Worm (Caenorhabditis elegans) whole organism, early embryonic: Measurements from ENCODE around the gene molo-1.

Experiments
- B0310.2 ChIP-seq: sonication (generic microtip); optimal IDR thresholded peaks from 2 replicates; lab custom pipeline; 2016; ENCODE audit warnings: mild to moderate bottlenecking, missing genetic modification characterization, missing compliant biosample characterization
- F13C5.2 ChIP-seq: sonication (generic microtip); optimal IDR thresholded peaks from 2 replicates; lab custom pipeline; 2017; ENCODE audit warnings: mild to moderate bottlenecking, missing genetic modification characterization, inconsistent platforms, missing compliant biosample characterization
- aly-1 ChIP-seq: sonication (generic microtip); optimal IDR thresholded peaks from 2 replicates; lab custom pipeline; 2016; ENCODE audit warnings: missing genetic modification characterization, missing compliant biosample characterization
- ceh-36 ChIP-seq: sonication (generic microtip); optimal IDR thresholded peaks from 2 replicates; lab custom pipeline; 2016; ENCODE audit warnings: missing genetic modification characterization, inconsistent platforms, missing compliant biosample characterization
- scrt-1 ChIP-seq: fragments of 200-800 bp; sonication (Bioruptor generic); IDR thresholded peaks from 2 replicates; pipeline ENCODE4 v1.3.6; 2022; ENCODE audit warnings: missing genetic modification characterization, missing compliant biosample characterization
- sea-1 ChIP-seq: fragments of 200-800 bp; sonication (Bioruptor generic); conservative IDR thresholded peaks from 2 replicates; pipeline ENCODE4 v1.3.6; 2022; ENCODE audit warnings: missing genetic modification characterization, missing compliant biosample characterization

Gene molo-1

ce11 chrIII:5624835-5625234 is 51.0 kb downstream of the molo-1 start, which contains the start of gene daf-4:
Gene daf-4, plus strand, starts transcription at chrIII:5625135.
- no peak for TF ChIP-seq B0310.2 (tag; lab: Kevin White, UChicago)
- TF ChIP-seq ceh-36 (tag; lab: Kevin White, UChicago), result no peak
- no peak for TF ChIP-seq scrt-1 (GFP tag; lab: Robert Waterston, UW)
- TF ChIP-seq F13C5.2, result no peak
- no peak for TF ChIP-seq aly-1 (tag; lab: Kevin White, UChicago)
- no peak for TF ChIP-seq sea-1 (GFP tag; lab: Robert Waterston, UW)
